Worm (Caenorhabditis elegans) whole organism, midembryonic: ENCODE data around the gene fbxc-32.

Source experiments
- flt-1 ChIP-seq: fragments of 200-800 bp; sonication (Bioruptor generic); IDR thresholded peaks from 2 replicates; pipeline ENCODE4 v1.3.6; 2022; ENCODE audit warnings: missing genetic modification characterization, missing compliant biosample characterization
- ref-1 ChIP-seq: fragments of 200-800 bp; sonication (Bioruptor generic); conservative IDR thresholded peaks from 2 replicates; pipeline ENCODE4 v1.3.6; 2022; ENCODE audit warnings: missing genetic modification reagents, missing genetic modification characterization, missing compliant biosample characterization

DNA sequence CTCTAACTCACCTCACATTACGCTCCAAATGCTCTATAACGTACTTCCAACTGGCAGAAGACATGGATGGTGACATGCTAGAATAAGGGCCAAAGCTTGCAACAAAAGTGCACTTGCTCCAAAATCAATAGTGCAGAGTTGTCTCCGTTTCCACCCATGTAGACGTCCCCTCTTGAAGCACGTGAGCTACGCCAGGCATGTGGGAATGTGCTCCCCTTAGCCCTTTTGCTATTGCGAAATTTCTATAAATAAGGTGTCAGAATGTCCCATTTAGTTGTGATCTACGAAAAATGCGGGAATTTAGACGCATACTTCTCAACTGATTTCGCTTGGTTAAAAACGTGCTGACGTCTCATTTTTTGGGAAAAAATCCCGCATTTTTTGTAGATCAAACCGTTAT, 2.4 kb upstream of the fbxc-32 start:
- TF ChIP-seq ref-1 (GFP tag; lab: Robert Waterston, UW) (no peak), flt-1 (no peak)
